Worm (Caenorhabditis elegans): ENCODE measurements around the gene F25E5.16.

F25E5.16 gene

ce11 chrV:7454236-7454635 lies 16.2 kb downstream of the F25E5.16 start, which contains the start of gene try-8:
Gene try-8, minus strand, starts transcription at chrV:7454336.
- TF ChIP-seq nhr-11 (tag; optimal IDR thresholded peaks at IDR 0.05) (no peak), tbx-2 (tag; optimal IDR thresholded peaks at IDR 0.05) (no peak), F13H6.1 (tag; optimal IDR thresholded peaks at IDR 0.05) (no peak), hlh-30 (tag; optimal IDR thresholded peaks at IDR 0.05; ENCODE audit: insufficient read depth) (no peak), ama-1 (optimal IDR thresholded peaks at IDR 0.05) (no peak)

ce11 chrV:7455008-7455407 lies 16.9 kb downstream of the F25E5.16 start, which contains the start of gene F25E5.2:
Gene F25E5.2, plus strand, starts transcription at chrV:7455308.
- TF ChIP-seq Y22D7AL.16 (tag; optimal IDR thresholded peaks at IDR 0.05) = no peak
- TF ChIP-seq ceh-31 (tag; optimal IDR thresholded peaks at IDR 0.05) = no peak
- no peak for TF ChIP-seq ttx-3 (tag; optimal IDR thresholded peaks at IDR 0.05)
- TF ChIP-seq ceh-22 (tag; optimal IDR thresholded peaks at IDR 0.05) = no peak
- TF ChIP-seq sox-2 (GFP tag; IDR thresholded peaks at IDR 0.05) = no peak
- TF ChIP-seq hlh-15 (tag; optimal IDR thresholded peaks at IDR 0.05) = no peak
- no peak for TF ChIP-seq hlh-6 (tag; optimal IDR thresholded peaks at IDR 0.05)
- TF ChIP-seq mec-3 (tag; optimal IDR thresholded peaks at IDR 0.05; ENCODE audit: borderline replicate concordance) = no peak
- no peak for TF ChIP-seq fkh-10 (GFP tag; optimal IDR thresholded peaks at IDR 0.05)
- no peak for TF ChIP-seq ceh-30 (tag; optimal IDR thresholded peaks at IDR 0.05)
- no peak for TF ChIP-seq fax-1 (tag; optimal IDR thresholded peaks at IDR 0.05)
- TF ChIP-seq elt-4 (tag; optimal IDR thresholded peaks at IDR 0.05) = no peak
- no peak for TF ChIP-seq tbx-7 (tag; optimal IDR thresholded peaks at IDR 0.05)
- no peak for TF ChIP-seq nhr-11 (tag; optimal IDR thresholded peaks at IDR 0.05)
- TF ChIP-seq madf-2 (tag; optimal IDR thresholded peaks at IDR 0.05) = no peak
- no peak for TF ChIP-seq lim-6 (tag; optimal IDR thresholded peaks at IDR 0.05)
- TF ChIP-seq unc-3 (GFP tag; conservative IDR thresholded peaks at IDR 0.05) = no peak
- TF ChIP-seq unc-3 (tag; optimal IDR thresholded peaks at IDR 0.05) = no peak

- TF ChIP-seq ceh-9 (tag; optimal IDR thresholded peaks at IDR 0.05) (no peak), hlh-30 (tag; optimal IDR thresholded peaks at IDR 0.05; ENCODE audit: insufficient read depth) (no peak), ceh-19 (GFP tag; optimal IDR thresholded peaks at IDR 0.05) (no peak), elt-2 (tag; optimal IDR thresholded peaks at IDR 0.05) (no peak), unc-3 (GFP tag; conservative IDR thresholded peaks at IDR 0.05) (no peak), unc-3 (tag; optimal IDR thresholded peaks at IDR 0.05) (no peak), elt-4 (tag; optimal IDR thresholded peaks at IDR 0.05) (no peak), ceh-24 (tag; optimal IDR thresholded peaks at IDR 0.05) (no peak), mec-3 (tag; optimal IDR thresholded peaks at IDR 0.05; ENCODE audit: borderline replicate concordance) (no peak), ceh-6 (GFP tag; optimal IDR thresholded peaks at IDR 0.05) (no peak), pqm-1 (tag; optimal IDR thresholded peaks at IDR 0.05) (no peak), madf-2 (tag; optimal IDR thresholded peaks at IDR 0.05) (no peak), ets-4 (tag; optimal IDR thresholded peaks at IDR 0.05) (no peak), ceh-34 (tag; optimal IDR thresholded peaks at IDR 0.05) (no peak), lim-6 (tag; optimal IDR thresholded peaks at IDR 0.05) (no peak)
Measured at ce11 chrV:7460898-7461297, 22.8 kb downstream of the F25E5.16 start, which contains the start of gene srh-92. Gene srh-92, minus strand, starts transcription at chrV:7460998.

- no peak for TF ChIP-seq dve-1 (tag; optimal IDR thresholded peaks at IDR 0.05)
- no peak for TF ChIP-seq hlh-15 (tag; optimal IDR thresholded peaks at IDR 0.05)
- TF ChIP-seq C08G9.2 (tag; optimal IDR thresholded peaks at IDR 0.05) = no peak
- TF ChIP-seq dmd-4 (tag; optimal IDR thresholded peaks at IDR 0.05; ENCODE audit: borderline replicate concordance) = no peak
- TF ChIP-seq unc-55 (GFP tag; optimal IDR thresholded peaks at IDR 0.05) = no peak
Measured at ce11 chrV:7464696-7465095, 26.6 kb downstream of the F25E5.16 start, which contains the start of gene srh-89. Gene srh-89, minus strand, starts transcription at chrV:7464796.

- TF ChIP-seq ttx-3 (tag; optimal IDR thresholded peaks at IDR 0.05) = no peak
- peak; percentile 25 for TF ChIP-seq gmeb-2 (tag; optimal IDR thresholded peaks at IDR 0.05)
- peak; percentile 15 for TF ChIP-seq fax-1 (tag; optimal IDR thresholded peaks at IDR 0.05)
- TF ChIP-seq K02D7.2 (tag; optimal IDR thresholded peaks at IDR 0.05) = no peak
- no peak for TF ChIP-seq elt-4 (tag; optimal IDR thresholded peaks at IDR 0.05)
- no peak for TF ChIP-seq lin-11 (tag; optimal IDR thresholded peaks at IDR 0.05)
- TF ChIP-seq fkh-10 (GFP tag; optimal IDR thresholded peaks at IDR 0.05) = no peak
- no peak for TF ChIP-seq odd-2 (tag; optimal IDR thresholded peaks at IDR 0.05)
- peak; percentile 30 for TF ChIP-seq elt-2 (tag; optimal IDR thresholded peaks at IDR 0.05)
- peak; percentile 53 for TF ChIP-seq fkh-6 (tag; optimal IDR thresholded peaks at IDR 0.05)
- no peak for TF ChIP-seq ceh-45 (GFP tag; IDR thresholded peaks at IDR 0.05)
- TF ChIP-seq ceh-31 (tag; optimal IDR thresholded peaks at IDR 0.05) = peak; percentile 95
- no peak for TF ChIP-seq T23F11.4 (GFP tag; optimal IDR thresholded peaks at IDR 0.05)
- no peak for TF ChIP-seq ceh-22 (tag; optimal IDR thresholded peaks at IDR 0.05)
- TF ChIP-seq sox-2 (GFP tag; IDR thresholded peaks at IDR 0.05) = no peak
- TF ChIP-seq syd-9 (tag; optimal IDR thresholded peaks at IDR 0.05) = no peak
- no peak for TF ChIP-seq K09A11.1 (tag; optimal IDR thresholded peaks at IDR 0.05; ENCODE audit: insufficient read depth)
- no peak for TF ChIP-seq ceh-6 (GFP tag; optimal IDR thresholded peaks at IDR 0.05)
- TF ChIP-seq dmd-4 (tag; optimal IDR thresholded peaks at IDR 0.05; ENCODE audit: borderline replicate concordance) = peak; percentile 27
- TF ChIP-seq ets-4 (tag; optimal IDR thresholded peaks at IDR 0.05) = peak; percentile 78
- TF ChIP-seq pqm-1 (tag; optimal IDR thresholded peaks at IDR 0.05) = no peak
- TF ChIP-seq madf-2 (tag; optimal IDR thresholded peaks at IDR 0.05) = no peak
Measured at ce11 chrV:7465509-7465908, 27.4 kb downstream of the F25E5.16 start, which contains the start of gene F25E5.1. Gene F25E5.1, plus strand, starts transcription at chrV:7465884.
